Fruit fly (Drosophila melanogaster) whole organism, embryonic: ENCODE measurements around the gene CG17754.

ENCODE experiments used
- CG1024 ChIP-seq: fragments of 200-800 bp; sonication (Bioruptor generic); IDR thresholded peaks from 2 replicates; pipeline ENCODE4 v1.3.6; 2022; ENCODE audit warnings: missing biosample characterization, missing genetic modification characterization
- CG10654 ChIP-seq: fragments of 200-800 bp; sonication (Bioruptor generic); optimal IDR thresholded peaks from 2 replicates; lab custom pipeline; 2016; ENCODE audit warnings: missing biosample characterization, missing genetic modification characterization
- CG10959 ChIP-seq: fragments of 200-800 bp; sonication (Bioruptor generic); IDR thresholded peaks from 2 replicates; pipeline ENCODE4 v1.3.6; 2022; ENCODE audit warnings: missing biosample characterization, missing genetic modification characterization
- CG11695 ChIP-seq: fragments of 200-800 bp; sonication (Bioruptor generic); IDR thresholded peaks from 3 replicates; pipeline ENCODE4 v1.3.6; 2022; ENCODE audit warnings: missing biosample characterization, missing genetic modification characterization
- CG12071 ChIP-seq: fragments of 200-800 bp; sonication (Bioruptor generic); optimal IDR thresholded peaks from 3 replicates; lab custom pipeline; 2018; ENCODE audit warnings: missing biosample characterization, mild to moderate bottlenecking, missing genetic modification characterization
- CG12219 ChIP-seq: fragments of 200-800 bp; sonication (Bioruptor generic); optimal IDR thresholded peaks from 3 replicates; lab custom pipeline; 2018; ENCODE audit warnings: missing biosample characterization, mild to moderate bottlenecking, missing genetic modification characterization
- CG1529 ChIP-seq: fragments of 200-800 bp; sonication (Bioruptor generic); optimal IDR thresholded peaks from 3 replicates; lab custom pipeline; 2018; ENCODE audit warnings: missing biosample characterization, missing genetic modification characterization
- CG17186 ChIP-seq: fragments of 200-800 bp; sonication (Bioruptor generic); optimal IDR thresholded peaks from 3 replicates; lab custom pipeline; 2017; ENCODE audit warnings: missing biosample characterization, missing genetic modification reagents, missing genetic modification characterization
- CG17328 ChIP-seq: fragments of 200-800 bp; sonication (Bioruptor generic); IDR thresholded peaks from 2 replicates; pipeline ENCODE4 v1.3.6; 2022; ENCODE audit warnings: missing biosample characterization, missing genetic modification characterization
- CG17385 ChIP-seq: fragments of 200-800 bp; sonication (Bioruptor generic); optimal IDR thresholded peaks from 3 replicates; lab custom pipeline; 2018; ENCODE audit warnings: missing biosample characterization, mild to moderate bottlenecking, missing genetic modification characterization
- CG1832 ChIP-seq: fragments of 200-800 bp; sonication (Bioruptor generic); optimal IDR thresholded peaks from 2 replicates; lab custom pipeline; 2017; ENCODE audit warnings: missing biosample characterization, mild to moderate bottlenecking, missing genetic modification characterization, inconsistent platforms
- CG18476 ChIP-seq: fragments of 200-800 bp; sonication (Bioruptor generic); optimal IDR thresholded peaks from 2 replicates; lab custom pipeline; 2016; ENCODE audit warnings: missing biosample characterization, mild to moderate bottlenecking, missing genetic modification characterization
- CG31224 ChIP-seq: fragments of 200-800 bp; sonication (Bioruptor generic); IDR thresholded peaks from 2 replicates; pipeline ENCODE4 v1.3.6; 2022; ENCODE audit warnings: missing biosample characterization, missing genetic modification characterization
- CG3726 ChIP-seq: fragments of 200-800 bp; sonication (Bioruptor generic); IDR thresholded peaks from 3 replicates; pipeline ENCODE4, ENCODE4 v1.3.6; 2022; ENCODE audit warnings: missing biosample characterization, missing genetic modification characterization
- CG3838 ChIP-seq: fragments of 200-800 bp; sonication (Bioruptor generic); optimal IDR thresholded peaks from 3 replicates; lab custom pipeline; 2016; ENCODE audit warnings: missing biosample characterization, missing genetic modification characterization
- CG6272 ChIP-seq: fragments of 200-800 bp; sonication (Bioruptor generic); IDR thresholded peaks from 2 replicates; pipeline ENCODE4 v1.3.6; 2022; ENCODE audit warnings: missing biosample characterization, missing genetic modification characterization
- CG7745 ChIP-seq: fragments of 200-800 bp; sonication (Bioruptor generic); optimal IDR thresholded peaks from 2 replicates; lab custom pipeline; 2018; ENCODE audit warnings: missing biosample characterization, mild to moderate bottlenecking, missing genetic modification characterization, moderate library complexity
- CG7839 ChIP-seq: fragments of 200-800 bp; sonication (Bioruptor generic); optimal IDR thresholded peaks from 3 replicates; lab custom pipeline; 2018; ENCODE audit warnings: missing biosample characterization, mild to moderate bottlenecking, missing genetic modification characterization, moderate library complexity
- CG8924 ChIP-seq: fragments of 200-800 bp; optimal IDR thresholded peaks from 3 replicates; lab custom pipeline; 2019; ENCODE audit warnings: missing biosample characterization, mild to moderate bottlenecking, missing genetic modification characterization, moderate library complexity
- CG9932 ChIP-seq: fragments of 200-800 bp; sonication (Bioruptor generic); IDR thresholded peaks from 2 replicates; pipeline ENCODE4 v1.3.6; 2022; ENCODE audit warnings: missing biosample characterization, missing genetic modification characterization
- D ChIP-seq, 2 experiments: fragments of 200-800 bp in 1 of 2; fragments of >200 bp in 1 of 2; sonication (Bioruptor generic) in 1 of 2; optimal IDR thresholded peaks; 2 replicates in 1 of 2; 3 replicates in 1 of 2; lab custom pipeline; 2017; ENCODE audit warnings: mild to moderate bottlenecking in 1 of 2, missing biosample characterization in 1 of 2, missing genetic modification characterization in 1 of 2, missing genetic modification reagents in 1 of 2
- HLH3B ChIP-seq: fragments of 200-800 bp; sonication (Bioruptor generic); IDR thresholded peaks from 2 replicates; pipeline ENCODE4 v1.3.6; 2022; ENCODE audit warnings: missing biosample characterization, missing genetic modification characterization
- Hr39 ChIP-seq: fragments of >200 bp; optimal IDR thresholded peaks from 2 replicates; lab custom pipeline; 2017
- Hr51 ChIP-seq, 2 experiments: fragments of 200-800 bp; sonication (Bioruptor generic); optimal IDR thresholded peaks; 2 replicates in 1 of 2; 3 replicates in 1 of 2; lab custom pipeline; 2016 to 2018; ENCODE audit warnings: missing biosample characterization in 2 of 2, missing genetic modification characterization in 2 of 2, mild to moderate bottlenecking in 1 of 2, moderate library complexity in 1 of 2
- Meics ChIP-seq: fragments of 200-800 bp; sonication (Bioruptor generic); optimal IDR thresholded peaks from 2 replicates; lab custom pipeline; 2017; ENCODE audit warnings: missing biosample characterization, mild to moderate bottlenecking, missing genetic modification characterization
- Nf-YB ChIP-seq: fragments of 200-800 bp; sonication (Bioruptor generic); optimal IDR thresholded peaks from 3 replicates; lab custom pipeline; 2019; ENCODE audit warnings: missing biosample characterization, mild to moderate bottlenecking, missing genetic modification characterization, moderate library complexity
- Oaz ChIP-seq: fragments of 200-800 bp; sonication (Bioruptor generic); IDR thresholded peaks from 2 replicates; pipeline ENCODE4 v1.3.6; 2022; ENCODE audit warnings: missing biosample characterization, missing genetic modification characterization
- Sox100B ChIP-seq: fragments of 200-800 bp; sonication (Bioruptor generic); optimal IDR thresholded peaks from 3 replicates; lab custom pipeline; 2018; ENCODE audit warnings: missing biosample characterization, mild to moderate bottlenecking, missing genetic modification characterization
- Trl ChIP-seq, 3 experiments: fragments of >200 bp in 2 of 3; fragments of 200-800 bp in 1 of 3; sonication (Bioruptor generic) in 1 of 3; optimal IDR thresholded peaks; 2 replicates in 1 of 3; 3 replicates in 2 of 3; lab custom pipeline; 2016 to 2017; ENCODE audit warnings: missing biosample characterization in 1 of 3, missing genetic modification characterization in 1 of 3
- al ChIP-seq: fragments of 200-800 bp; sonication (Bioruptor generic); IDR thresholded peaks from 2 replicates; pipeline ENCODE4 v1.3.6; 2022; ENCODE audit warnings: missing biosample characterization, missing genetic modification characterization
- ara ChIP-seq: fragments of 200-800 bp; sonication (Bioruptor generic); IDR thresholded peaks from 2 replicates; pipeline ENCODE4 v1.3.6; 2022; ENCODE audit warnings: missing biosample characterization, missing genetic modification characterization
- az2 ChIP-seq: fragments of 200-800 bp; sonication (Bioruptor generic); optimal IDR thresholded peaks from 3 replicates; lab custom pipeline; 2016; ENCODE audit warnings: missing biosample characterization, missing genetic modification characterization
- bbx ChIP-seq: fragments of 200-800 bp; sonication (Bioruptor generic); IDR thresholded peaks from 2 replicates; pipeline ENCODE4 v1.3.6; 2022; ENCODE audit warnings: missing biosample characterization, missing genetic modification characterization; ENCODE audit not compliant: partially characterized antibody
- bcd ChIP-seq: fragments of 200-800 bp; sonication (Bioruptor generic); optimal IDR thresholded peaks from 2 replicates; lab custom pipeline; 2017; ENCODE audit warnings: missing biosample characterization, mild to moderate bottlenecking, missing genetic modification characterization
- cas ChIP-seq: fragments of 200-800 bp; sonication (Bioruptor generic); IDR thresholded peaks from 2 replicates; pipeline ENCODE4 v1.3.6; 2022; ENCODE audit warnings: missing biosample characterization, missing genetic modification characterization
- chif ChIP-seq, 2 experiments: fragments of 200-800 bp; sonication (Bioruptor generic); optimal IDR thresholded peaks; 3 replicates each; lab custom pipeline; 2016; ENCODE audit warnings: missing biosample characterization in 2 of 2, missing genetic modification characterization in 2 of 2
- ci ChIP-seq: fragments of 200-800 bp; sonication (Bioruptor generic); IDR thresholded peaks from 3 replicates; pipeline ENCODE4 v1.3.6; 2022; ENCODE audit warnings: missing biosample characterization, missing genetic modification characterization
- croc ChIP-seq: fragments of 200-800 bp; sonication (Bioruptor generic); conservative IDR thresholded peaks from 3 replicates; pipeline ENCODE4 v1.3.6; 2022; ENCODE audit warnings: missing biosample characterization, missing genetic modification characterization
- dati ChIP-seq: fragments of 200-800 bp; sonication (Bioruptor generic); IDR thresholded peaks from 2 replicates; pipeline ENCODE4 v1.3.6; 2022; ENCODE audit warnings: missing biosample characterization, missing genetic modification characterization
- gce ChIP-seq: fragments of 200-800 bp; sonication (Bioruptor generic); IDR thresholded peaks from 3 replicates; pipeline ENCODE4 v1.3.6; 2022; ENCODE audit warnings: missing biosample characterization, missing genetic modification characterization
- lov ChIP-seq, 2 experiments: fragments of 200-800 bp in 1 of 2; fragments of >200 bp in 1 of 2; sonication (Bioruptor generic) in 1 of 2; IDR thresholded peaks in 1 of 2; optimal IDR thresholded peaks in 1 of 2; 2 replicates in 1 of 2; 3 replicates in 1 of 2; pipeline versions ENCODE4 v1.3.6 to Lab custom; 2017 to 2022; ENCODE audit warnings: missing biosample characterization in 1 of 2, missing genetic modification characterization in 1 of 2
- odd ChIP-seq: fragments of 200-800 bp; sonication (Bioruptor generic); optimal IDR thresholded peaks from 2 replicates; lab custom pipeline; 2017; ENCODE audit warnings: missing biosample characterization, mild to moderate bottlenecking, missing genetic modification characterization
- pfk ChIP-seq: fragments of 200-800 bp; sonication (Bioruptor generic); optimal IDR thresholded peaks from 2 replicates; lab custom pipeline; 2018; ENCODE audit warnings: missing biosample characterization, mild to moderate bottlenecking, missing genetic modification characterization, moderate library complexity
- pho ChIP-seq: fragments of 200-800 bp; sonication (Bioruptor generic); optimal IDR thresholded peaks from 2 replicates; lab custom pipeline; 2016; ENCODE audit warnings: missing biosample characterization, missing genetic modification characterization
- scrt ChIP-seq: fragments of 200-800 bp; sonication (Bioruptor generic); optimal IDR thresholded peaks from 2 replicates; lab custom pipeline; 2018; ENCODE audit warnings: missing biosample characterization, mild to moderate bottlenecking, missing genetic modification characterization, moderate library complexity
- sisA ChIP-seq: fragments of 200-800 bp; sonication (Bioruptor generic); IDR thresholded peaks from 2 replicates; pipeline ENCODE4 v1.3.6; 2022; ENCODE audit warnings: missing biosample characterization, missing genetic modification characterization
- sob ChIP-seq: fragments of 200-800 bp; sonication (Bioruptor generic); IDR thresholded peaks from 2 replicates; pipeline ENCODE4 v1.3.6; 2022; ENCODE audit warnings: missing biosample characterization, missing genetic modification characterization
- zen ChIP-seq: fragments of 200-800 bp; sonication (Bioruptor generic); optimal IDR thresholded peaks from 3 replicates; lab custom pipeline; 2018; ENCODE audit warnings: missing biosample characterization, mild to moderate bottlenecking, missing genetic modification characterization, moderate library complexity

The CG17754 gene

dm6 chrX:9201866-9202681 lies 48.1 kb upstream of the CG17754 start (continued):
- 0 out of 2 replicates have a peak, but pooled peaks have one; percentile 19 for TF ChIP-seq Oaz (GFP tag; lab: Robert Waterston, UW)
- TF ChIP-seq lov (optimal IDR thresholded peaks at IDR 0.05; lab: Kevin White, UChicago) = no peak
- 0 out of 3 replicates have a peak, but pooled peaks have one; percentile 42 for TF ChIP-seq lov (GFP tag; IDR thresholded peaks at IDR 0.05; lab: Robert Waterston, UW)
- peak; percentile 61; the same call in 1 of the 3 replicates for TF ChIP-seq ci (GFP tag; lab: Robert Waterston, UW)
- TF ChIP-seq CG17186 (GFP tag; lab: Kevin White, UChicago) = no peak
- no peak for TF ChIP-seq CG1529 (GFP tag; lab: Kevin White, UChicago)
- peak; percentile 40; the same call in 1 of the 2 replicates for TF ChIP-seq CG17328 (GFP tag; lab: Robert Waterston, UW)
- peak; percentile 76 for TF ChIP-seq cas (GFP tag; lab: Robert Waterston, UW)
- peak; percentile 84 for TF ChIP-seq CG8924
- TF ChIP-seq croc (GFP tag; lab: Robert Waterston, UW) = peak; percentile 42; the same call in 1 of the 3 replicates
- peak; percentile 81 for TF ChIP-seq CG7839 (tag; lab: Kevin White, UChicago)
- peak; percentile 95 for TF ChIP-seq CG9932 (GFP tag; lab: Robert Waterston, UW)
- no peak for TF ChIP-seq pfk
- TF ChIP-seq bbx (GFP tag; lab: Robert Waterston, UW) = no peak
- no peak for TF ChIP-seq CG18476 (GFP tag; lab: Kevin White, UChicago)
- no peak for TF ChIP-seq CG10654 (GFP tag; lab: Kevin White, UChicago)
- no peak for TF ChIP-seq dati
- peak; percentile 84 for TF ChIP-seq bcd
- no peak for TF ChIP-seq CG1024 (GFP tag; lab: Robert Waterston, UW)
- peak; percentile 67 for TF ChIP-seq HLH3B (GFP tag; lab: Robert Waterston, UW)
- peak; percentile 61 for TF ChIP-seq sisA (GFP tag; lab: Robert Waterston, UW)
- TF ChIP-seq chif (GFP tag; optimal IDR thresholded peaks at IDR 0.05; lab: Kevin White, UChicago) = peak in 1 of 2 experiments; percentile 8
- no peak for TF ChIP-seq CG3838 (GFP tag; lab: Kevin White, UChicago)
- TF ChIP-seq pho (GFP tag; lab: Kevin White, UChicago) = no peak
- TF ChIP-seq CG7745 (tag; lab: Kevin White, UChicago) = no peak
- peak; percentile 2 to 76 for TF ChIP-seq Hr51 (GFP tag; optimal IDR thresholded peaks at IDR 0.05; lab: Kevin White, UChicago)
- TF ChIP-seq Hr39 (lab: Kevin White, UChicago) = no peak
- TF ChIP-seq ara (GFP tag; lab: Robert Waterston, UW) = no peak
- peak; percentile 72; the same call in 1 of the 2 replicates for TF ChIP-seq CG6272 (GFP tag; lab: Robert Waterston, UW)
- TF ChIP-seq CG31224 (GFP tag; lab: Robert Waterston, UW) = peak; percentile 89
- peak; percentile 84 for TF ChIP-seq sob (GFP tag; lab: Robert Waterston, UW)
- peak; percentile 92 for TF ChIP-seq al (GFP tag; lab: Robert Waterston, UW)
- peak in 1 of 2 experiments; percentile 9 for TF ChIP-seq Trl (optimal IDR thresholded peaks at IDR 0.05; lab: Kevin White, UChicago)
- TF ChIP-seq Trl (GFP tag; optimal IDR thresholded peaks at IDR 0.05; lab: Kevin White, UChicago) = no peak
- peak; percentile 58 for TF ChIP-seq odd
- TF ChIP-seq Nf-YB (GFP tag; lab: Kevin White, UChicago) = peak; percentile 58
- TF ChIP-seq CG12219 (GFP tag; lab: Kevin White, UChicago) = peak; percentile 19
- 0 out of 2 replicates have a peak, but pooled peaks have one; percentile 38 for TF ChIP-seq CG10959 (GFP tag; lab: Robert Waterston, UW)
- TF ChIP-seq CG3726 (GFP tag; lab: Robert Waterston, UW) = no peak
- TF ChIP-seq az2 (GFP tag; lab: Kevin White, UChicago) = no peak
- peak; percentile 60 for TF ChIP-seq CG12071 (GFP tag; lab: Kevin White, UChicago)
- peak; percentile 34; the same call in 1 of the 3 replicates for TF ChIP-seq gce (GFP tag; lab: Robert Waterston, UW)
- peak; percentile 93 for TF ChIP-seq Meics (GFP tag; lab: Kevin White, UChicago)
- peak; percentile 66 for TF ChIP-seq scrt (GFP tag; lab: Kevin White, UChicago)
- no peak for TF ChIP-seq D (optimal IDR thresholded peaks at IDR 0.05; lab: Kevin White, UChicago)
- TF ChIP-seq D (GFP tag; optimal IDR thresholded peaks at IDR 0.05; lab: Kevin White, UChicago) = no peak
- peak; percentile 39 for TF ChIP-seq Sox100B (GFP tag; lab: Kevin White, UChicago)
- TF ChIP-seq CG17385 (GFP tag; lab: Kevin White, UChicago) = peak; percentile 69
- no peak for TF ChIP-seq CG1832
- TF ChIP-seq CG11695 (GFP tag; lab: Robert Waterston, UW) = peak; percentile 58
- no peak for TF ChIP-seq zen
